Worm (Caenorhabditis elegans) whole organism, L1 larva: ENCODE data around the gene lec-7.

Experiments
- ceh-8 ChIP-seq: fragments of 200-800 bp; sonication (Bioruptor generic); optimal IDR thresholded peaks from 2 replicates; lab custom pipeline; 2018; ENCODE audit warnings: mild to moderate bottlenecking, missing genetic modification characterization, moderate library complexity, missing compliant biosample characterization
- ces-1 ChIP-seq: fragments of 150-350 bp; optimal IDR thresholded peaks from 2 replicates; lab custom pipeline; 2014; ENCODE audit warnings: missing biosample characterization, missing genetic modification reagents, missing genetic modification characterization
- hlh-17 ChIP-seq: fragments of 200-800 bp; sonication (Bioruptor generic); optimal IDR thresholded peaks from 2 replicates; lab custom pipeline; 2018; ENCODE audit warnings: missing genetic modification characterization, mild to moderate bottlenecking, missing compliant biosample characterization, moderate library complexity, borderline replicate concordance
- mdl-1 ChIP-seq, 2 experiments: fragments of 150-350 bp; optimal IDR thresholded peaks; 2 replicates each; lab custom pipeline; 2014 to 2017; ENCODE audit warnings: missing biosample characterization in 2 of 2, missing genetic modification characterization in 2 of 2, inconsistent platforms in 1 of 2
- nhr-77 ChIP-seq: fragments of 150-350 bp; optimal IDR thresholded peaks from 2 replicates; lab custom pipeline; 2014; ENCODE audit warnings: missing biosample characterization, missing genetic modification characterization
- nhr-85 ChIP-seq: sonication (generic microtip); peaks from one replicate; lab custom pipeline; 2016; ENCODE audit warnings: missing genetic modification characterization, inconsistent platforms, missing compliant biosample characterization
- snpc-4 ChIP-seq: fragments of 150-350 bp; optimal IDR thresholded peaks from 2 replicates; lab custom pipeline; 2014; ENCODE audit warnings: missing biosample characterization, missing genetic modification characterization
- unc-62 ChIP-seq: fragments of 150-350 bp; optimal IDR thresholded peaks from 2 replicates; lab custom pipeline; 2014; ENCODE audit warnings: missing biosample characterization, missing genetic modification reagents, missing genetic modification characterization
- unc-86 ChIP-seq: sonication (generic microtip); optimal IDR thresholded peaks from 2 replicates; lab custom pipeline; 2016; ENCODE audit warnings: missing genetic modification characterization, missing compliant biosample characterization

- TF ChIP-seq unc-86 (tag; lab: Kevin White, UChicago) (no peak), hlh-17 (GFP tag; lab: Kevin White, UChicago) (no peak), ces-1 (GFP tag; lab: Kevin White, UChicago) (no peak), unc-62 (GFP tag; lab: Kevin White, UChicago) (no peak), snpc-4 (tag; lab: Kevin White, UChicago) (no peak), mdl-1 (tag; optimal IDR thresholded peaks at IDR 0.05; lab: Kevin White, UChicago) (no peak), nhr-77 (tag; lab: Kevin White, UChicago) (no peak), nhr-85 (tag; lab: Kevin White, UChicago) (no peak), ceh-8 (GFP tag; lab: Kevin White, UChicago) (no peak)
Observed at ce11 chrX:9843568-9843967, 8.3 kb upstream of the lec-7 start.
